Worm (Caenorhabditis elegans) whole organism, early embryonic: ENCODE data around the gene dre-1.

Source experiments
- F13C5.2 ChIP-seq: sonication (generic microtip); optimal IDR thresholded peaks from 2 replicates; lab custom pipeline; 2017; ENCODE audit warnings: mild to moderate bottlenecking, missing genetic modification characterization, inconsistent platforms, missing compliant biosample characterization
- ama-1 ChIP-seq: fragments of 150-350 bp; optimal IDR thresholded peaks from 2 replicates; lab custom pipeline; 2014
- ets-7 ChIP-seq: sonication (generic microtip); optimal IDR thresholded peaks from 2 replicates; lab custom pipeline; 2016; ENCODE audit warnings: missing genotype, missing genetic modification characterization, missing compliant biosample characterization
- flt-1 ChIP-seq: fragments of 200-800 bp; sonication (Bioruptor generic); IDR thresholded peaks from 2 replicates; pipeline ENCODE4 v1.3.6; 2022; ENCODE audit warnings: missing genetic modification characterization, missing compliant biosample characterization
- hmg-4 ChIP-seq: fragments of 200-800 bp; sonication (Bioruptor generic); optimal IDR thresholded peaks from 2 replicates; lab custom pipeline; 2018; ENCODE audit warnings: mild to moderate bottlenecking, missing genetic modification characterization, missing compliant biosample characterization
- tbx-11 ChIP-seq: fragments of 200-800 bp; sonication (Bioruptor generic); IDR thresholded peaks from 2 replicates; pipeline ENCODE4 v1.3.6; 2022; ENCODE audit warnings: missing genetic modification characterization, missing compliant biosample characterization

DNA sequence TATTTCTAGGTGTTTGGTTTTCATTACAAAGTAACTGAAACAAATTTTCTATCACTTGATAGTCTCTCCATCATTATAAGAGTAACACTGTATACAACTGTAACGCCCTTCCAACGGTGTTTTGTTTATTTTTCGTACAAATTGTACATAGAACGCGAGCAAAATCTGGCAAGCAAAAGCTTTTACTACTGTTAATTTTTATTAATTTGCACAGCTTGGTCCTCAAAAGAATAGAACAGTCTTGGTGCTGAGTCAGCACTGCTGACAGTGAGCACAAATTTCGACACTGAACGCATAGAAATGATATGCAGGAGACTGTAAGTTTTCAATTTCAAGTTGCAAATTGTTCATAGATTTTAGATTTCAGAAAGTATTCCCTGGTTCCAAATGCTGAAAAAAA is 44.0 kb upstream of the dre-1 start, which contains the start of gene ZK1055.2:
- no peak for TF ChIP-seq tbx-11 (GFP tag; lab: Robert Waterston, UW)
- no peak for TF ChIP-seq ets-7 (tag; lab: Kevin White, UChicago)
- no peak for TF ChIP-seq ama-1
- no peak for TF ChIP-seq hmg-4 (GFP tag; lab: Kevin White, UChicago)
- no peak for TF ChIP-seq flt-1 (GFP tag; lab: Robert Waterston, UW)
- TF ChIP-seq F13C5.2 (tag; lab: Kevin White, UChicago): no peak
